Fruit fly (Drosophila melanogaster): Measurements from ENCODE around the gene CG32762.
A peak's percentile ranks its signal among the peaks of the same experiment; 100 is the strongest.

The CG32762 gene

DNA sequence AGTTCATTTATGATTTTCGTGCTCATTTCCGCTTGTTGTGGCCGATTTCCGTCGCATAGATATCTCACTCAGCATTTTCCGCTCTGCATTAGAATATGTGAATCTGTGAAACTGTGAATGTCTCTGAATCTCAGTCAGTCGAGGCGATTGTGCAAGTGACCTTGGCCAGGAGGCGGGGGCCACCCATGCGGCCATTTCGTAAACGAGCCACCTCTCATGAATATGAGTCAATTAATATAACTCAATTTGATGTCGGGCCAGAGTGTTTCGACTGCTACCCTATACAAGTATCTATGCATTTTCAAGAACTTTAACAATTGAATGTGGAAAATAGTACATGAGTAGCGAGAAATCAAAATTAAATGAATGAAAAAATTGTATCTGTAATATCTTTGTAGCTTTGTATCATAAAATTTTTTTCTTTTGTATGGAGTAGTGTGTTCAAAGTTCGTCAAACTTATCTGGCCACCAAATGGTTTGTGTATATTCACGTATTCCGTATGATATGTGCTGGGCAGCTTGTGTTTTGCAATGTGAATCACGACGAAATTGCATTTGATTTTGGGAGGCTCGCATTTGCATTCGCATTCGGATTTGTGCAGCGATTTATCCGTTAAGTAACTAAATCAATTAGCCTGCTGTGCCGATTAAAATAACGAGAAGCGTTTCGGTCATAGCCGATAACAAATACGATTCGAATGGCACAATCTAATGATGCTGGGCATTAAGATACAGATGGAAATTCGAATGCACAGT lies 15.1 kb upstream of the CG32762 start, which contains the start of gene CG12730 (continued):
- TF ChIP-seq CG9215 (GFP tag; IDR thresholded peaks at IDR 0.05) = no peak
- TF ChIP-seq abd-A (tag; optimal IDR thresholded peaks at IDR 0.05) = no peak
- TF ChIP-seq fd3F (GFP tag; optimal IDR thresholded peaks at IDR 0.05) = no peak
- TF ChIP-seq Ets97D (GFP tag; optimal IDR thresholded peaks at IDR 0.05) = no peak
- no peak for TF ChIP-seq vfl (GFP tag; optimal IDR thresholded peaks at IDR 0.05)
- TF ChIP-seq onecut (GFP tag; IDR thresholded peaks at IDR 0.05) = no peak
- peak; percentile 35; the same call in 1 of the 2 replicates for TF ChIP-seq stc (GFP tag; IDR thresholded peaks at IDR 0.05)
- TF ChIP-seq Dbx (GFP tag; IDR thresholded peaks at IDR 0.05) = no peak
- TF ChIP-seq cwo (GFP tag; optimal IDR thresholded peaks at IDR 0.05) = no peak
- no peak for TF ChIP-seq amos (GFP tag; IDR thresholded peaks at IDR 0.05; ENCODE audit: partially characterized antibody)
- TF ChIP-seq jumu (GFP tag; optimal IDR thresholded peaks at IDR 0.05) = peak; percentile 23
- no peak for TF ChIP-seq CG8765 (GFP tag; IDR thresholded peaks at IDR 0.05)
- TF ChIP-seq hkb (optimal IDR thresholded peaks at IDR 0.05) = no peak
- peak; percentile 53 for TF ChIP-seq hkb (GFP tag; IDR thresholded peaks at IDR 0.05)
- TF ChIP-seq Sox102F (GFP tag; optimal IDR thresholded peaks at IDR 0.05) = peak; percentile 21
- no peak for TF ChIP-seq ken (GFP tag; IDR thresholded peaks at IDR 0.05)
- TF ChIP-seq phol (tag; optimal IDR thresholded peaks at IDR 0.05) = no peak
- TF ChIP-seq unpg (GFP tag; optimal IDR thresholded peaks at IDR 0.05) = peak; percentile 8
- no peak for TF ChIP-seq chif (GFP tag; optimal IDR thresholded peaks at IDR 0.05)
- TF ChIP-seq Side (GFP tag; optimal IDR thresholded peaks at IDR 0.05) = no peak
- peak; percentile 78 for TF ChIP-seq D19A (tag; optimal IDR thresholded peaks at IDR 0.05)
- peak; percentile 62 for TF ChIP-seq Ada2b (GFP tag; IDR thresholded peaks at IDR 0.05)
- no peak for TF ChIP-seq Optix (GFP tag; IDR thresholded peaks at IDR 0.05)
- no peak for TF ChIP-seq crol (GFP tag; IDR thresholded peaks at IDR 0.05)
- TF ChIP-seq wek (GFP tag; optimal IDR thresholded peaks at IDR 0.05) = no peak
- no peak for TF ChIP-seq CG4854 (GFP tag; optimal IDR thresholded peaks at IDR 0.05)
- TF ChIP-seq CG14050 (GFP tag; IDR thresholded peaks at IDR 0.05) = peak; percentile 34; the same call in 1 of the 3 replicates
- TF ChIP-seq CG4730 (GFP tag; IDR thresholded peaks at IDR 0.05) = peak; percentile 46; the same call in 1 of the 2 replicates
- peak; percentile 60 for TF ChIP-seq Ptx1 (GFP tag; IDR thresholded peaks at IDR 0.05)
- no peak for TF ChIP-seq CG2875 (GFP tag; optimal IDR thresholded peaks at IDR 0.05)
- TF ChIP-seq CG3065 (GFP tag; optimal IDR thresholded peaks at IDR 0.05) = no peak
- no peak for TF ChIP-seq CG18619 (GFP tag; optimal IDR thresholded peaks at IDR 0.05)
- 0 out of 3 replicates have a peak, but pooled peaks have one; percentile 39 for TF ChIP-seq CG11093 (GFP tag; IDR thresholded peaks at IDR 0.05)
- TF ChIP-seq CG17568 (GFP tag; optimal IDR thresholded peaks at IDR 0.05) = no peak
- no peak for TF ChIP-seq CG7745 (tag; optimal IDR thresholded peaks at IDR 0.05)
- peak; percentile 4 for TF ChIP-seq Oli (tag; optimal IDR thresholded peaks at IDR 0.05)
- no peak for TF ChIP-seq pan (optimal IDR thresholded peaks at IDR 0.05)
- peak in 1 of 2 experiments; percentile 59 for TF ChIP-seq pan (GFP tag; optimal IDR thresholded peaks at IDR 0.05 in 1 of 2, IDR thresholded peaks at IDR 0.05 in 1 of 2)
- peak; percentile 36 for TF ChIP-seq E2f1 (GFP tag; IDR thresholded peaks at IDR 0.05)
- peak; percentile 28; the same call in 1 of the 2 replicates for TF ChIP-seq Atf6 (GFP tag; IDR thresholded peaks at IDR 0.05)
- no peak for TF ChIP-seq CG18262 (tag; optimal IDR thresholded peaks at IDR 0.05)
- TF ChIP-seq CG6175 (GFP tag; IDR thresholded peaks at IDR 0.05) = no peak
- no peak for TF ChIP-seq her (GFP tag; optimal IDR thresholded peaks at IDR 0.05)
- TF ChIP-seq CG16813 (GFP tag; IDR thresholded peaks at IDR 0.05; ENCODE audit: partially characterized antibody) = no peak
- TF ChIP-seq B-H2 (GFP tag; optimal IDR thresholded peaks at IDR 0.05) = no peak
- no peak for TF ChIP-seq Fer1 (GFP tag; optimal IDR thresholded peaks at IDR 0.05)
- no peak for TF ChIP-seq oc (tag; optimal IDR thresholded peaks at IDR 0.05)
- no peak for TF ChIP-seq NC2β (GFP tag; optimal IDR thresholded peaks at IDR 0.05)
- TF ChIP-seq CG11247 (GFP tag; IDR thresholded peaks at IDR 0.05) = 0 out of 2 replicates have a peak, but pooled peaks have one; percentile 42
- no peak for TF ChIP-seq CG4328 (GFP tag; optimal IDR thresholded peaks at IDR 0.05)
